Worm (Caenorhabditis elegans) whole organism, L4 larva: Measurements from ENCODE around the gene suox-1.

Source experiments
- F10B5.3 ChIP-seq: sonication (generic microtip); optimal IDR thresholded peaks from 2 replicates; lab custom pipeline; 2016; ENCODE audit warnings: mild to moderate bottlenecking, missing genetic modification characterization, missing compliant biosample characterization
- F37D6.2 ChIP-seq: sonication (generic microtip); optimal IDR thresholded peaks from 2 replicates; lab custom pipeline; 2016; ENCODE audit warnings: mild to moderate bottlenecking, missing genetic modification characterization, missing compliant biosample characterization
- F44E2.7 ChIP-seq: fragments of 200-800 bp; sonication (Bioruptor generic); IDR thresholded peaks from 2 replicates; pipeline ENCODE4 v2.1.2; 2022; ENCODE audit warnings: missing genetic modification characterization, missing compliant biosample characterization
- T26A8.4 ChIP-seq: fragments of 200-800 bp; sonication (Bioruptor generic); IDR thresholded peaks from 2 replicates; pipeline ENCODE4 v1.3.6; 2022; ENCODE audit warnings: missing genetic modification characterization, missing compliant biosample characterization
- Y105C5A.15 ChIP-seq: fragments of 200-800 bp; sonication (Bioruptor generic); IDR thresholded peaks from 2 replicates; pipeline ENCODE4 v1.3.6; 2022; ENCODE audit warnings: missing genetic modification characterization, missing compliant biosample characterization
- Y5F2A.4 ChIP-seq: fragments of 200-800 bp; sonication (Bioruptor generic); optimal IDR thresholded peaks from 2 replicates; lab custom pipeline; 2018; ENCODE audit warnings: mild to moderate bottlenecking, missing genetic modification characterization, missing compliant biosample characterization
- ZK337.2 ChIP-seq: fragments of 200-800 bp; sonication (Bioruptor generic); IDR thresholded peaks from 2 replicates; pipeline ENCODE4 v1.3.6; 2022; ENCODE audit warnings: missing genetic modification reagents, missing genetic modification characterization, missing compliant biosample characterization
- ZK546.5 ChIP-seq, 2 experiments: sonication (generic microtip); optimal IDR thresholded peaks; 2 replicates each; lab custom pipeline; 2017; ENCODE audit warnings: missing biosample characterization in 2 of 2, missing genetic modification characterization in 2 of 2
- aha-1 ChIP-seq: fragments of 150-350 bp; peaks from one replicate; lab custom pipeline; 2014; ENCODE audit warnings: missing biosample characterization, missing genetic modification characterization
- aly-2 ChIP-seq: sonication (generic microtip); optimal IDR thresholded peaks from 2 replicates; lab custom pipeline; 2018; ENCODE audit warnings: missing biosample characterization, missing genetic modification characterization
- arid-1 ChIP-seq: fragments of 200-800 bp; sonication (Bioruptor generic); conservative IDR thresholded peaks from 2 replicates; pipeline ENCODE4 v1.3.6; 2022; ENCODE audit warnings: missing genetic modification reagents, missing genetic modification characterization, missing compliant biosample characterization
- ceh-32 ChIP-seq: sonication (generic microtip); optimal IDR thresholded peaks from 2 replicates; lab custom pipeline; 2016; ENCODE audit warnings: mild to moderate bottlenecking, missing genetic modification characterization, missing compliant biosample characterization; ENCODE audit not compliant: poor library complexity
- ceh-44 ChIP-seq: fragments of 200-800 bp; sonication (Bioruptor generic); IDR thresholded peaks from 2 replicates; pipeline ENCODE4 v1.3.6; 2022; ENCODE audit warnings: missing genetic modification reagents, missing genetic modification characterization, missing compliant biosample characterization
- cey-2 ChIP-seq: sonication (generic microtip); optimal IDR thresholded peaks from 3 replicates; lab custom pipeline; 2017; ENCODE audit warnings: missing genetic modification characterization, mild to moderate bottlenecking, missing compliant biosample characterization, antibody characterized with exemption, borderline replicate concordance; ENCODE audit not compliant: insufficient read depth
- ctbp-1 ChIP-seq: fragments of 200-800 bp; sonication (Bioruptor generic); IDR thresholded peaks from 2 replicates; pipeline ENCODE4 v1.3.6; 2022; ENCODE audit warnings: missing genetic modification reagents, missing genetic modification characterization, missing compliant biosample characterization
- daf-12 ChIP-seq: fragments of 150-350 bp; optimal IDR thresholded peaks from 2 replicates; lab custom pipeline; 2014; ENCODE audit warnings: missing biosample characterization, missing genetic modification reagents, missing genetic modification characterization
- daf-16 ChIP-seq, 3 experiments: sonication (generic microtip); optimal IDR thresholded peaks; 2 replicates each; lab custom pipeline; 2016 to 2017; ENCODE audit warnings: missing genetic modification characterization in 3 of 3, missing genetic modification reagents in 3 of 3, mild to moderate bottlenecking in 2 of 3, missing compliant biosample characterization in 2 of 3, missing biosample characterization in 1 of 3, moderate library complexity in 1 of 3
- daf-19 ChIP-seq: fragments of 200-800 bp; sonication (Bioruptor generic); conservative IDR thresholded peaks from 2 replicates; pipeline ENCODE4 v1.3.6; 2022; ENCODE audit warnings: missing genetic modification characterization, missing compliant biosample characterization
- daf-8 ChIP-seq: fragments of 200-800 bp; sonication (Bioruptor generic); IDR thresholded peaks from 2 replicates; pipeline ENCODE4 v1.3.6; 2022; ENCODE audit warnings: missing genetic modification characterization, missing compliant biosample characterization
- dmd-6 ChIP-seq: fragments of 200-800 bp; sonication (Bioruptor generic); IDR thresholded peaks from 2 replicates; pipeline ENCODE4 v1.3.6; 2022; ENCODE audit warnings: missing genetic modification reagents, missing genetic modification characterization, missing compliant biosample characterization
- duxl-1 ChIP-seq: sonication (generic microtip); optimal IDR thresholded peaks from 2 replicates; lab custom pipeline; 2016; ENCODE audit warnings: mild to moderate bottlenecking, missing genetic modification characterization, moderate library complexity, missing compliant biosample characterization; ENCODE audit not compliant: poor library complexity
- egl-27 ChIP-seq: sonication (generic microtip); optimal IDR thresholded peaks from 3 replicates; lab custom pipeline; 2017; ENCODE audit warnings: missing biosample characterization, missing genetic modification reagents, missing genetic modification characterization
- egl-43 ChIP-seq: fragments of 200-800 bp; sonication (Bioruptor generic); IDR thresholded peaks from 2 replicates; pipeline ENCODE4 v1.3.6; 2022; ENCODE audit warnings: missing genetic modification reagents, missing genetic modification characterization, missing compliant biosample characterization
- fos-1 ChIP-seq: fragments of 150-350 bp; optimal IDR thresholded peaks from 2 replicates; lab custom pipeline; 2014; ENCODE audit warnings: missing biosample characterization, missing genetic modification characterization
- hlh-11 ChIP-seq: fragments of 200-800 bp; sonication (Bioruptor generic); optimal IDR thresholded peaks from 2 replicates; lab custom pipeline; 2018; ENCODE audit warnings: mild to moderate bottlenecking, missing genetic modification characterization, missing compliant biosample characterization
- hmg-1.1 ChIP-seq: fragments of 200-800 bp; sonication (Bioruptor generic); IDR thresholded peaks from 2 replicates; pipeline ENCODE4 v1.3.6; 2022; ENCODE audit warnings: missing genetic modification reagents, missing genetic modification characterization, missing compliant biosample characterization
- jun-1 ChIP-seq: fragments of 150-350 bp; optimal IDR thresholded peaks from 2 replicates; lab custom pipeline; 2014; ENCODE audit warnings: missing biosample characterization, missing genetic modification reagents, missing genetic modification characterization
- lim-7 ChIP-seq: fragments of 200-800 bp; sonication (Bioruptor generic); IDR thresholded peaks from 2 replicates; pipeline ENCODE4 v1.3.6; 2022; ENCODE audit warnings: missing genetic modification characterization, missing compliant biosample characterization
- lir-3 ChIP-seq: sonication (generic microtip); optimal IDR thresholded peaks from 2 replicates; lab custom pipeline; 2016; ENCODE audit warnings: mild to moderate bottlenecking, missing genetic modification characterization, missing compliant biosample characterization
- madf-9 ChIP-seq: fragments of 200-800 bp; sonication (Bioruptor generic); conservative IDR thresholded peaks from 2 replicates; pipeline ENCODE4 v1.3.6; 2022; ENCODE audit warnings: missing genetic modification reagents, missing genetic modification characterization, missing compliant biosample characterization
- mdt-29 ChIP-seq: fragments of 200-800 bp; sonication (Bioruptor generic); IDR thresholded peaks from 2 replicates; pipeline ENCODE4 v1.3.6; 2022; ENCODE audit warnings: missing genetic modification reagents, missing genetic modification characterization, missing compliant biosample characterization
- nhr-102 ChIP-seq: sonication (generic microtip); optimal IDR thresholded peaks from 2 replicates; lab custom pipeline; 2016; ENCODE audit warnings: mild to moderate bottlenecking, missing genetic modification characterization, moderate library complexity, missing compliant biosample characterization
- nhr-11 ChIP-seq: fragments of 150-350 bp; optimal IDR thresholded peaks from 2 replicates; lab custom pipeline; 2014; ENCODE audit warnings: missing biosample characterization, missing genetic modification characterization
- nhr-28 ChIP-seq: fragments of 150-350 bp; optimal IDR thresholded peaks from 2 replicates; lab custom pipeline; 2014; ENCODE audit warnings: missing biosample characterization, missing genetic modification characterization
- nhr-41 ChIP-seq: fragments of 200-800 bp; sonication (Bioruptor generic); IDR thresholded peaks from 2 replicates; pipeline ENCODE4 v1.3.6; 2022; ENCODE audit warnings: missing genetic modification reagents, missing genetic modification characterization, missing compliant biosample characterization
- nhr-42 ChIP-seq: fragments of 200-800 bp; sonication (Bioruptor generic); IDR thresholded peaks from 2 replicates; pipeline ENCODE4 v1.3.6; 2022; ENCODE audit warnings: missing genetic modification characterization, missing compliant biosample characterization
- nhr-6 ChIP-seq: fragments of 150-350 bp; optimal IDR thresholded peaks from 2 replicates; lab custom pipeline; 2014; ENCODE audit warnings: missing biosample characterization, missing genetic modification characterization
- nhr-76 ChIP-seq: fragments of 150-350 bp; optimal IDR thresholded peaks from 2 replicates; lab custom pipeline; 2014; ENCODE audit warnings: missing biosample characterization, missing genetic modification characterization
- set-16 ChIP-seq: fragments of 200-800 bp; sonication (Bioruptor generic); IDR thresholded peaks from 2 replicates; pipeline ENCODE4 v1.3.6; 2022; ENCODE audit warnings: missing genetic modification reagents, missing genetic modification characterization, missing compliant biosample characterization
- spr-1 ChIP-seq: sonication (generic microtip); optimal IDR thresholded peaks from 2 replicates; lab custom pipeline; 2016; ENCODE audit warnings: mild to moderate bottlenecking, missing genetic modification characterization, missing compliant biosample characterization
- tag-97 ChIP-seq: fragments of 200-800 bp; sonication (Bioruptor generic); IDR thresholded peaks from 2 replicates; pipeline ENCODE4 v1.3.6; 2022; ENCODE audit warnings: missing genetic modification characterization, missing compliant biosample characterization
- tra-1 ChIP-seq: fragments of 200-800 bp; sonication (Bioruptor generic); IDR thresholded peaks from 2 replicates; pipeline ENCODE4 v1.3.6; 2022; ENCODE audit warnings: missing genetic modification reagents, missing genetic modification characterization, missing compliant biosample characterization
- unc-130 ChIP-seq: sonication (generic microtip); optimal IDR thresholded peaks from 2 replicates; lab custom pipeline; 2016; ENCODE audit warnings: missing genetic modification reagents, missing genetic modification characterization, missing compliant biosample characterization
- unc-62 ChIP-seq, 3 experiments: fragments of 150-350 bp in 1 of 3; sonication (generic microtip); optimal IDR thresholded peaks in 2 of 3; peaks in 1 of 3; 1 replicate in 1 of 3; 2 replicates in 2 of 3; lab custom pipeline; 2014 to 2017; ENCODE audit warnings: missing biosample characterization in 3 of 3, missing genetic modification characterization in 3 of 3, missing genetic modification reagents in 3 of 3, missing genotype in 1 of 3
- vab-7 ChIP-seq: fragments of 200-800 bp; sonication (Bioruptor generic); IDR thresholded peaks from 2 replicates; pipeline ENCODE4 v1.3.6; 2022; ENCODE audit warnings: missing genetic modification reagents, missing genetic modification characterization, missing compliant biosample characterization
- zfp-2 ChIP-seq: sonication (generic microtip); optimal IDR thresholded peaks from 2 replicates; lab custom pipeline; 2016; ENCODE audit warnings: mild to moderate bottlenecking, missing genetic modification characterization, missing compliant biosample characterization

The suox-1 gene

ce11 chrX:15487806-15488205, 9.5 kb upstream of the suox-1 start, which contains the start of gene H13N06.2:
H13N06.2 (plus strand) TSS chrX:15488106.
- no peak for TF ChIP-seq lir-3
- TF ChIP-seq aly-2 = no peak
- TF ChIP-seq jun-1 (tag; lab: Kevin White, UChicago) = no peak
- no peak for TF ChIP-seq lim-7
- TF ChIP-seq nhr-6 (tag; lab: Kevin White, UChicago) = no peak
- TF ChIP-seq hlh-11 = no peak
- TF ChIP-seq daf-16 (GFP tag; optimal IDR thresholded peaks at IDR 0.05; lab: Kevin White, UChicago) = no peak
- TF ChIP-seq daf-16 (tag; optimal IDR thresholded peaks at IDR 0.05; lab: Kevin White, UChicago) = no peak
- no peak for TF ChIP-seq F44E2.7 (GFP tag; lab: Robert Waterston, UW)
- no peak for TF ChIP-seq ctbp-1 (GFP tag; lab: Robert Waterston, UW)

- TF ChIP-seq jun-1 (tag; lab: Kevin White, UChicago) = no peak
- TF ChIP-seq aha-1 = peak; percentile 21
- TF ChIP-seq nhr-76 (tag; lab: Kevin White, UChicago) = no peak
- TF ChIP-seq set-16 (GFP tag; lab: Robert Waterston, UW) = no peak
- peak in 1 of 2 experiments; percentile 93 for TF ChIP-seq unc-62 (GFP tag; optimal IDR thresholded peaks at IDR 0.05 in 1 of 2; lab: Kevin White, UChicago)
- TF ChIP-seq unc-62 (tag; optimal IDR thresholded peaks at IDR 0.05; lab: Kevin White, UChicago) = no peak
- TF ChIP-seq, all 104 proteins: peak for 2
These were observed 6.2 kb upstream of the suox-1 start for ce11 chrX:15491110-15491509.

ce11 chrX:15492759-15493158, 4.6 kb upstream of the suox-1 start:
- 0 out of 2 replicates have a peak, but pooled peaks have one; percentile 32 for TF ChIP-seq ceh-44
- TF ChIP-seq unc-62 (GFP tag; optimal IDR thresholded peaks at IDR 0.05 in 1 of 2; lab: Kevin White, UChicago) = no peak
- no peak for TF ChIP-seq unc-62 (tag; optimal IDR thresholded peaks at IDR 0.05; lab: Kevin White, UChicago)
- TF ChIP-seq egl-43 (GFP tag; lab: Robert Waterston, UW) = peak; percentile 75
- peak; percentile 65 for TF ChIP-seq spr-1
- TF ChIP-seq fos-1 (tag; lab: Kevin White, UChicago) = no peak
- no peak for TF ChIP-seq lir-3
- no peak for TF ChIP-seq vab-7 (GFP tag; lab: Robert Waterston, UW)
- TF ChIP-seq arid-1 = peak; percentile 75
- TF ChIP-seq hlh-11 = peak; percentile 93
- no peak for TF ChIP-seq daf-12
- no peak for TF ChIP-seq Y105C5A.15 (GFP tag; lab: Robert Waterston, UW)
- no peak for TF ChIP-seq F10B5.3 (tag; lab: Kevin White, UChicago)
- TF ChIP-seq F37D6.2 = peak; percentile 80
- no peak for TF ChIP-seq daf-8 (GFP tag; lab: Robert Waterston, UW)
- no peak for TF ChIP-seq ZK337.2
- TF ChIP-seq aha-1 = peak; percentile 99
- TF ChIP-seq nhr-11 (tag; lab: Kevin White, UChicago) = peak; percentile 62
- TF ChIP-seq nhr-42 (GFP tag; lab: Robert Waterston, UW) = peak; percentile 81; the same call in 1 of the 2 replicates
- TF ChIP-seq Y5F2A.4 (GFP tag; lab: Kevin White, UChicago) = no peak
- TF ChIP-seq zfp-2 (tag; lab: Kevin White, UChicago) = no peak
- TF ChIP-seq unc-130 (GFP tag; lab: Kevin White, UChicago) = no peak
- no peak for TF ChIP-seq daf-19
- TF ChIP-seq mdt-29 (GFP tag; lab: Robert Waterston, UW) = peak; percentile 53; the same call in 1 of the 2 replicates
- TF ChIP-seq duxl-1 (tag; lab: Kevin White, UChicago) = peak; percentile 61
- no peak for TF ChIP-seq egl-27
- no peak for TF ChIP-seq ceh-32 (tag; lab: Kevin White, UChicago)
- TF ChIP-seq ZK546.5 (tag; optimal IDR thresholded peaks at IDR 0.05; lab: Kevin White, UChicago) = no peak
- TF ChIP-seq tag-97 (GFP tag; lab: Robert Waterston, UW) = no peak
- TF ChIP-seq nhr-102 (tag; lab: Kevin White, UChicago) = peak; percentile 61
- no peak for TF ChIP-seq cey-2 (tag; lab: Kevin White, UChicago)
- TF ChIP-seq T26A8.4 (GFP tag; lab: Robert Waterston, UW) = peak; percentile 81
- peak; percentile 48; the same call in 1 of the 2 replicates for TF ChIP-seq madf-9 (GFP tag; lab: Robert Waterston, UW)
- peak; percentile 76 for TF ChIP-seq nhr-28
- TF ChIP-seq dmd-6 (GFP tag; lab: Robert Waterston, UW) = peak; percentile 92
- TF ChIP-seq hmg-1.1 (GFP tag; lab: Robert Waterston, UW) = peak; percentile 89
- no peak for TF ChIP-seq tra-1 (GFP tag; lab: Robert Waterston, UW)
- TF ChIP-seq nhr-41 (GFP tag; lab: Robert Waterston, UW) = no peak
